Fruit fly (Drosophila melanogaster): ENCODE results near the gene Mcr.

dm6 chr2L:8040872-8041271, 41.9 kb downstream of the Mcr start, which contains the start of gene CCDC53:
- TF ChIP-seq CG11294 (GFP tag; IDR thresholded peaks at IDR 0.05) (no peak), OdsH (GFP tag; optimal IDR thresholded peaks at IDR 0.05) (no peak), Hr38 (GFP tag; optimal IDR thresholded peaks at IDR 0.05) (no peak), svp (GFP tag) (no peak), topi (GFP tag; optimal IDR thresholded peaks at IDR 0.05) (no peak), esn (GFP tag; optimal IDR thresholded peaks at IDR 0.05) (no peak)
